Worm (Caenorhabditis elegans) whole organism, young adult: Measurements from ENCODE around the gene flp-18.

ENCODE experiments used
- F49E8.2 ChIP-seq: sonication (generic microtip); optimal IDR thresholded peaks from 3 replicates; lab custom pipeline; 2017; ENCODE audit warnings: missing genetic modification characterization, mild to moderate bottlenecking, missing compliant biosample characterization, antibody characterized with exemption, moderate library complexity; ENCODE audit not compliant: insufficient read depth
- F55B11.4 ChIP-seq: sonication (generic microtip); optimal IDR thresholded peaks from 2 replicates; lab custom pipeline; 2016; ENCODE audit warnings: missing compliant biosample characterization, missing genetic modification characterization, borderline replicate concordance; ENCODE audit not compliant: insufficient read depth
- ama-1 ChIP-seq, 3 experiments: fragments of 150-350 bp in 1 of 3; sonication (generic microtip) in 2 of 3; optimal IDR thresholded peaks; 2 replicates each; lab custom pipeline; 2014 to 2018; ENCODE audit warnings: missing biosample characterization in 2 of 3, missing genetic modification characterization in 2 of 3, missing genetic modification reagents in 2 of 3
- cebp-1 ChIP-seq, 2 experiments: fragments of 200-800 bp in 1 of 2; sonication (Bioruptor generic) in 1 of 2; sonication (generic microtip) in 1 of 2; IDR thresholded peaks in 1 of 2; optimal IDR thresholded peaks in 1 of 2; 2 replicates each; pipeline versions ENCODE4 v1.3.6 to Lab custom; 2017 to 2022; ENCODE audit warnings: missing compliant biosample characterization in 2 of 2, missing genetic modification characterization in 2 of 2, mild to moderate bottlenecking in 1 of 2, missing genetic modification reagents in 1 of 2, moderate library complexity in 1 of 2
- lin-26 ChIP-seq: fragments of 200-800 bp; sonication (Bioruptor generic); IDR thresholded peaks from 2 replicates; pipeline ENCODE4 v1.3.6; 2022; ENCODE audit warnings: missing genetic modification reagents, missing genetic modification characterization, missing compliant biosample characterization
- pha-4 ChIP-seq: fragments of 150-350 bp; sonication (generic microtip); optimal IDR thresholded peaks from 2 replicates; lab custom pipeline; 2014; ENCODE audit warnings: missing biosample characterization, missing genetic modification reagents, missing genetic modification characterization

- no peak for TF ChIP-seq F49E8.2 (tag; lab: Kevin White, UChicago)
- TF ChIP-seq cebp-1 (GFP tag; IDR thresholded peaks at IDR 0.05; lab: Robert Waterston, UW): no peak
- TF ChIP-seq cebp-1 (tag; optimal IDR thresholded peaks at IDR 0.05; lab: Kevin White, UChicago): peak; percentile 20
- no peak for TF ChIP-seq ama-1 (optimal IDR thresholded peaks at IDR 0.05; lab: Kevin White, UChicago)
- TF ChIP-seq ama-1 (GFP tag; optimal IDR thresholded peaks at IDR 0.05; lab: Kevin White, UChicago): no peak
- TF ChIP-seq pha-4: no peak
- TF ChIP-seq F55B11.4 (tag; lab: Kevin White, UChicago): no peak
- no peak for TF ChIP-seq lin-26 (GFP tag; lab: Robert Waterston, UW)
These were observed 22.3 kb upstream of the flp-18 start for ce11 chrX:3040609-3041008.
